Worm (Caenorhabditis elegans): ENCODE data around the gene fdgt-1.

- no peak for TF ChIP-seq pqm-1 (tag; optimal IDR thresholded peaks at IDR 0.05)
- no peak for TF ChIP-seq lin-39 (tag; optimal IDR thresholded peaks at IDR 0.05)
- TF ChIP-seq ZK546.5 (tag; optimal IDR thresholded peaks at IDR 0.05), result no peak
Measured at ce11 chrII:1537321-1537720, 33.0 kb downstream of the fdgt-1 start, which contains the start of gene fbxb-42.
